Worm (Caenorhabditis elegans) whole organism, mixed stage, embryonic: Measurements from ENCODE around the gene ZK673.2.

Source experiments
- M03D4.4 ChIP-seq: sonication (generic microtip); optimal IDR thresholded peaks from 2 replicates; lab custom pipeline; 2017; ENCODE audit warnings: mild to moderate bottlenecking, missing genetic modification characterization, missing compliant biosample characterization
- bed-3 ChIP-seq: fragments of 200-800 bp; sonication (Bioruptor generic); optimal IDR thresholded peaks from 3 replicates; lab custom pipeline; 2018; ENCODE audit warnings: mild to moderate bottlenecking, missing genetic modification characterization, moderate library complexity, missing compliant biosample characterization
- blmp-1 ChIP-seq: fragments of 150-350 bp; optimal IDR thresholded peaks from 2 replicates; lab custom pipeline; 2014; ENCODE audit warnings: missing biosample characterization, missing genetic modification characterization
- ceh-39 ChIP-seq: fragments of 150-350 bp; optimal IDR thresholded peaks from 2 replicates; lab custom pipeline; 2014; ENCODE audit warnings: missing biosample characterization, missing genetic modification characterization
- ceh-83 ChIP-seq: fragments of 200-800 bp; sonication (Bioruptor generic); optimal IDR thresholded peaks from 2 replicates; lab custom pipeline; 2018; ENCODE audit warnings: mild to moderate bottlenecking, missing genetic modification characterization, missing compliant biosample characterization
- ces-1 ChIP-seq: fragments of 150-350 bp; optimal IDR thresholded peaks from 2 replicates; lab custom pipeline; 2014; ENCODE audit warnings: missing biosample characterization, missing genetic modification reagents, missing genetic modification characterization
- cnd-1 ChIP-seq: fragments of 200-800 bp; sonication (Bioruptor generic); optimal IDR thresholded peaks from 2 replicates; lab custom pipeline; 2018; ENCODE audit warnings: mild to moderate bottlenecking, missing genetic modification characterization, missing compliant biosample characterization
- drap-1 ChIP-seq: fragments of 200-800 bp; sonication (Bioruptor generic); optimal IDR thresholded peaks from 3 replicates; lab custom pipeline; 2018; ENCODE audit warnings: mild to moderate bottlenecking, missing genetic modification characterization, missing compliant biosample characterization
- elt-1 ChIP-seq: sonication (generic microtip); optimal IDR thresholded peaks from 2 replicates; lab custom pipeline; 2017; ENCODE audit warnings: missing genetic modification characterization, mild to moderate bottlenecking, missing compliant biosample characterization, antibody characterized with exemption, moderate library complexity, borderline replicate concordance; ENCODE audit not compliant: insufficient read depth
- elt-3 ChIP-seq: fragments of 150-350 bp; optimal IDR thresholded peaks from 2 replicates; lab custom pipeline; 2014; ENCODE audit warnings: missing biosample characterization, missing genetic modification characterization
- flh-1 ChIP-seq: fragments of 200-800 bp; sonication (Bioruptor generic); optimal IDR thresholded peaks from 2 replicates; lab custom pipeline; 2018; ENCODE audit warnings: mild to moderate bottlenecking, missing genetic modification characterization, moderate library complexity, missing compliant biosample characterization
- ham-2 ChIP-seq: fragments of 200-800 bp; sonication (Bioruptor generic); optimal IDR thresholded peaks from 2 replicates; lab custom pipeline; 2018; ENCODE audit warnings: mild to moderate bottlenecking, missing genetic modification characterization, missing compliant biosample characterization
- lin-13 ChIP-seq: fragments of 150-350 bp; optimal IDR thresholded peaks from 2 replicates; lab custom pipeline; 2014; ENCODE audit warnings: missing biosample characterization, missing genetic modification characterization
- lin-32 ChIP-seq: fragments of 200-800 bp; sonication (Bioruptor generic); optimal IDR thresholded peaks from 2 replicates; lab custom pipeline; 2018; ENCODE audit warnings: mild to moderate bottlenecking, missing genetic modification characterization, missing compliant biosample characterization
- lsy-2 ChIP-seq: fragments of 150-350 bp; optimal IDR thresholded peaks from 2 replicates; lab custom pipeline; 2014; ENCODE audit warnings: missing biosample characterization, missing genetic modification characterization
- mab-5 ChIP-seq: fragments of 150-350 bp; optimal IDR thresholded peaks from 2 replicates; lab custom pipeline; 2014; ENCODE audit warnings: missing biosample characterization, missing genetic modification characterization
- mep-1 ChIP-seq: fragments of 150-350 bp; optimal IDR thresholded peaks from 2 replicates; lab custom pipeline; 2017; ENCODE audit warnings: missing biosample characterization, missing genetic modification reagents, missing genetic modification characterization, inconsistent platforms
- nhr-12 ChIP-seq: fragments of 150-350 bp; optimal IDR thresholded peaks from 2 replicates; lab custom pipeline; 2014; ENCODE audit warnings: missing biosample characterization, missing genetic modification characterization
- nhr-2 ChIP-seq: fragments of 150-350 bp; optimal IDR thresholded peaks from 2 replicates; lab custom pipeline; 2014; ENCODE audit warnings: missing biosample characterization, missing genetic modification characterization
- nhr-237 ChIP-seq: fragments of 150-350 bp; optimal IDR thresholded peaks from 2 replicates; lab custom pipeline; 2014; ENCODE audit warnings: missing biosample characterization, missing genetic modification characterization
- nhr-28 ChIP-seq: fragments of 150-350 bp; optimal IDR thresholded peaks from 2 replicates; lab custom pipeline; 2014; ENCODE audit warnings: missing biosample characterization, missing genetic modification characterization
- nhr-76 ChIP-seq: sonication (generic microtip); optimal IDR thresholded peaks from 2 replicates; lab custom pipeline; 2017; ENCODE audit warnings: missing biosample characterization, missing genetic modification characterization
- pha-4 ChIP-seq: fragments of 150-350 bp; optimal IDR thresholded peaks from 2 replicates; lab custom pipeline; 2018; ENCODE audit warnings: missing biosample characterization, missing genetic modification reagents, missing genetic modification characterization
- snpc-4 ChIP-seq: fragments of 150-350 bp; optimal IDR thresholded peaks from 2 replicates; lab custom pipeline; 2014; ENCODE audit warnings: missing biosample characterization, missing genetic modification characterization
- sptf-1 ChIP-seq: sonication (generic microtip); optimal IDR thresholded peaks from 2 replicates; lab custom pipeline; 2017; ENCODE audit warnings: mild to moderate bottlenecking, missing genetic modification characterization, moderate library complexity, missing compliant biosample characterization
- unc-120 ChIP-seq: sonication (generic microtip); optimal IDR thresholded peaks from 2 replicates; lab custom pipeline; 2017; ENCODE audit warnings: missing genetic modification characterization, missing compliant biosample characterization; ENCODE audit not compliant: poor library complexity, severe bottlenecking
- unc-39 ChIP-seq: fragments of 150-350 bp; optimal IDR thresholded peaks from 2 replicates; lab custom pipeline; 2014; ENCODE audit warnings: missing biosample characterization, missing genetic modification characterization
- unc-62 ChIP-seq: fragments of 150-350 bp; optimal IDR thresholded peaks from 2 replicates; lab custom pipeline; 2014; ENCODE audit warnings: missing biosample characterization, missing genetic modification reagents, missing genetic modification characterization
- zip-8 ChIP-seq: fragments of 150-350 bp; optimal IDR thresholded peaks from 2 replicates; lab custom pipeline; 2014; ENCODE audit warnings: missing biosample characterization, missing genetic modification characterization
- ztf-11 ChIP-seq: fragments of 150-350 bp; optimal IDR thresholded peaks from 2 replicates; lab custom pipeline; 2014; ENCODE audit warnings: missing biosample characterization, missing genetic modification characterization

Gene ZK673.2

DNA sequence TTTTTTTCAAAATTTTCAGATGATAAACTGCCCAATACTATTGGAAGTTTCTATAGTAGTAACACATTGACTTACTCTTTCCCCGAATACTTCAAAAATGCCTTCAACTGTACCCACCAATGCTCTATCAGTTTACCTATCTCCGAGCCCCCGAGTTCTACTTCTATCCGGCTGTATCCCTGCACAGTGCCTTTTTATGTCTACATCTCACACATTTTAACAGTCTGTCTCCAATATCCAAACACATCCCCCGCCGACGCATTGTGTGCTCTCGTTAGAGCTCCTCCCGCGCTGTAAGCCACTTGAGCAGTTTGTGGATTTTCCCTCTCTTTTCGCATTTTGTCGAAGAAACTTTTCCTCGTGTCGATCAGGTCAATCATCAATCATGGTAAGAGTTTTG lies 18.5 kb downstream of the ZK673.2 start, which contains the start of gene tnc-2:
Gene tnc-2 (plus strand): TSS at position 301 of the 400 bp plus-strand sequence.
- TF ChIP-seq unc-120 (tag; lab: Kevin White, UChicago) (no peak), flh-1 (GFP tag; lab: Kevin White, UChicago) (no peak), unc-39 (tag; lab: Kevin White, UChicago) (no peak), M03D4.4 (no peak), snpc-4 (tag; lab: Kevin White, UChicago) (no peak)

DNA sequence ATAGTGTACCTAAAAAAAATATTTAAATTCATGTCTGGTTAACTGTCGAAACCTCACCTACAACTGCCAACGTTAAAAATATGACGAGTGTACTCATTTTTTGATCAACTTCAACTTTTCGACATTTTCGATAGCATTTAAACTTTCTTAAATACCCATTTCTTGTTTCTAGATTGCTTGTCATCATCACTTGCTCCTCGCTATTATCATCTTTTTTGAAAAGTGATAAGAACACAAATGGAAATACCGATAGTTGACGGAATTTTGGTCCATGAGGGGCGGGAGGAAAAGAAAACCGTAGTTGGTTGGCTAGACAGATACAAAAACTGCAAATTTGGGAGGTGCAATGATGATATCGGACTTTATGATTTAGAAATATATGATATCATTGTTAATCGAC lies 22.1 kb downstream of the ZK673.2 start, which contains the start of gene clec-143:
Gene clec-143 (minus strand): TSS at position 139 of the 400 bp plus-strand sequence.
- TF ChIP-seq ham-2 (GFP tag; lab: Kevin White, UChicago) (no peak), elt-1 (tag; lab: Kevin White, UChicago) (no peak), elt-3 (tag; lab: Kevin White, UChicago) (no peak), blmp-1 (no peak), nhr-12 (tag; lab: Kevin White, UChicago) (no peak), mep-1 (no peak), sptf-1 (tag; lab: Kevin White, UChicago) (no peak), unc-120 (tag; lab: Kevin White, UChicago) (no peak), unc-39 (tag; lab: Kevin White, UChicago) (no peak), nhr-28 (no peak), M03D4.4 (no peak), nhr-237 (tag; lab: Kevin White, UChicago) (no peak), unc-62 (GFP tag; lab: Kevin White, UChicago) (no peak), lin-32 (no peak), cnd-1 (no peak), snpc-4 (tag; lab: Kevin White, UChicago) (no peak), nhr-2 (tag; lab: Kevin White, UChicago) (no peak), lin-13 (tag; lab: Kevin White, UChicago) (no peak), ceh-83 (GFP tag; lab: Kevin White, UChicago) (no peak)

DNA sequence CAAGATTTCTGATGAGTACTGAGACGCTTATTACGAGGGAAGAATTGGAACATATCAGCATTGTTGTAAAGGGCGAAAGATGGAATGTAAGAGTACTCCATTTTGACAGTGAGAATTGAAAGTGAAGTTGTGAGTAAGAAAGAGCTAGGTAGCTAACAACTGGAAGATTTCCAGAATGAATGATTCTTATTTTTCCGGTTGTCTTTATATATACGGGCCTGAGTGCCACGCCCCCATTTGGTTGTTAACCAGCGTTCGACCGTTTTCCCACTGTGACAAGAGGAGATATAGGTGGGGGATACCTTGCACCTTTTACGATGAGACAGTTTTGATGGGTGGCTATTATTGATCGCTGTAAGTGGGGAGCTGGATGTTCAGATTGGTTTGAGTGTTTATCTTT lies 23.2 kb downstream of the ZK673.2 start, which contains the start of gene ZK666.1:
Gene ZK666.1 (minus strand): TSS at position 101 of the 400 bp plus-strand sequence.
- TF ChIP-seq cnd-1 (no peak), pha-4 (tag; lab: Kevin White, UChicago) (no peak)
- TF ChIP-seq, all 35 proteins: peak for 0

DNA sequence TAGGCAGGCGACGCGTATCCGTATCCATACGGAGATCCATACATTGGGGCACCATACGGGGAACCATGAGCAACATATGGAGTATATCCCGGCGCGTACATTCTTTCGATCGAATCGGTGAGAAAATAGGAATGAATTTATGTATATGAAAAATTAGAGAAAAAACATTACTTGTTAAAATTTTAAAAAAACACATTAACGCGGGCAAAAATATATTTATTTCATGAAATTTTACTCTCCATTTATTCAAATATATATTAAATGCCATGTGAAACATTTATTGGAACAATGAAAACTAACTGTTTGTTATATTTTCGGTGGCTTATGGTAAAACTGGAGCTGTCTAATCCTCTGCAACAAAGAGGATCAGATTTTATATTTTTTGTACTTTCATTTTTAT lies 23.7 kb downstream of the ZK673.2 start, which contains the start of gene ZK666.2:
Gene ZK666.2 (minus strand): TSS at position 101 of the 400 bp plus-strand sequence.
- TF ChIP-seq M03D4.4 (no peak), ces-1 (no peak), zip-8 (tag; lab: Kevin White, UChicago) (no peak), blmp-1 (no peak), bed-3 (GFP tag; lab: Kevin White, UChicago) (no peak), ceh-39 (tag; lab: Kevin White, UChicago) (no peak), elt-1 (tag; lab: Kevin White, UChicago) (no peak), elt-3 (tag; lab: Kevin White, UChicago) (no peak), ham-2 (GFP tag; lab: Kevin White, UChicago) (no peak), ztf-11 (tag; lab: Kevin White, UChicago) (no peak), mab-5 (no peak), drap-1 (no peak), nhr-237 (tag; lab: Kevin White, UChicago) (no peak), unc-62 (GFP tag; lab: Kevin White, UChicago) (no peak), mep-1 (no peak), cnd-1 (no peak), unc-120 (tag; lab: Kevin White, UChicago) (no peak)

DNA sequence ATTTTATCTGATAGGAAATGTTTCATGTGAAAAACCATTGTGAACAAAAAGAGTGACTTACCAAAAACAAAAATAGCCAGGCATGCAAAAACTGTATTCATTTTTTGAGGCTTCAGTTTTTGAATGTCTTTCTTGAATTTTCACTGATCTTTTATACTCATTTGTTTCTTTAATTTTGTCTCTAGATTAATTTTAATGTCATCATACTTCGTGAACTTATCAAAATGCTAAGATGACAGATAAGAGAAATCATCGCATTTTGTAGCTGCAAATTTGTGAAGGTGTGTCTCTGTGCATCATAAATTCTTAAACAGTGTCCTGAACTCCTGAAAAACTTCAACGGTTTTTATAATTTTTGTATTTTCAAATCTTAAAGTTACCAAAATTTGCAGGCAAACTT lies 28.0 kb downstream of the ZK673.2 start, which contains the start of gene clec-58:
Gene clec-58 (minus strand): TSS at position 101 of the 400 bp plus-strand sequence.
- no peak for TF ChIP-seq nhr-76 (tag; lab: Kevin White, UChicago)
- no peak for TF ChIP-seq lsy-2 (tag; lab: Kevin White, UChicago)
- TF ChIP-seq ceh-83 (GFP tag; lab: Kevin White, UChicago), result no peak
- TF ChIP-seq ces-1, result no peak
- no peak for TF ChIP-seq cnd-1
- TF ChIP-seq elt-3 (tag; lab: Kevin White, UChicago), result no peak
- TF ChIP-seq mep-1, result no peak
